2 fruit fly cellular contexts compared by ENCODE assay signal in genomic region chr3R:5105439-5105838, dm6.
TF ChIP-seq lines count a peak whose summit lies in the region.

No protein-coding gene starts in this region.

- no peak for TF ChIP-seq CTCF in whole organism, embryonic (GFP tag; optimal IDR thresholded peaks at IDR 0.05; lab: Kevin White, UChicago)

TF ChIP-seq in whole organism, embryonic, 481 proteins besides CTCF, POLR2A, EP300 and RAD21:
- TF ChIP-seq kni (GFP tag; optimal IDR thresholded peaks at IDR 0.05; lab: Kevin White, UChicago) (peak; percentile 37), B-H2 (GFP tag; optimal IDR thresholded peaks at IDR 0.05; lab: Kevin White, UChicago) (no peak), CG2199 (GFP tag; IDR thresholded peaks at IDR 0.05; lab: Robert Waterston, UW) (0 out of 3 replicates have a peak, but pooled peaks have one; percentile 56), pros (GFP tag; optimal IDR thresholded peaks at IDR 0.05; lab: Kevin White, UChicago) (peak; percentile 77), lov (optimal IDR thresholded peaks at IDR 0.05; lab: Kevin White, UChicago) (no peak), lov (GFP tag; IDR thresholded peaks at IDR 0.05; lab: Robert Waterston, UW) (0 out of 3 replicates have a peak, but pooled peaks have one; percentile 9), abd-A (tag; optimal IDR thresholded peaks at IDR 0.05; lab: Kevin White, UChicago) (peak; percentile 65), CG18476 (GFP tag; optimal IDR thresholded peaks at IDR 0.05; lab: Kevin White, UChicago) (no peak), zen (tag; optimal IDR thresholded peaks at IDR 0.05; lab: Kevin White, UChicago) (peak; percentile 9), CG33557 (GFP tag; optimal IDR thresholded peaks at IDR 0.05; lab: Kevin White, UChicago) (no peak), nerfin-1 (tag; optimal IDR thresholded peaks at IDR 0.05; lab: Kevin White, UChicago) (peak; percentile 33), Ets65A (GFP tag; lab: Kevin White, UChicago) (no peak), gsb-n (tag; optimal IDR thresholded peaks at IDR 0.05; lab: Kevin White, UChicago) (peak; percentile 84), CG17385 (GFP tag; optimal IDR thresholded peaks at IDR 0.05; lab: Kevin White, UChicago) (no peak), crol (GFP tag; IDR thresholded peaks at IDR 0.05; lab: Robert Waterston, UW) (peak; percentile 78), CG3995 (GFP tag; optimal IDR thresholded peaks at IDR 0.05; lab: Kevin White, UChicago) (no peak), D19B (GFP tag; optimal IDR thresholded peaks at IDR 0.05; lab: Kevin White, UChicago) (no peak), Hey (tag; optimal IDR thresholded peaks at IDR 0.05; lab: Kevin White, UChicago) (peak; percentile 17), slbo (GFP tag; IDR thresholded peaks at IDR 0.05; lab: Robert Waterston, UW) (0 out of 2 replicates have a peak, but pooled peaks have one; percentile 7)

TF ChIP-seq in whole organism, wandering third instar larva, 38 proteins besides CTCF, POLR2A, EP300 and RAD21:
- no peak for TF ChIP-seq dsf (GFP tag; optimal IDR thresholded peaks at IDR 0.05; lab: Kevin White, UChicago; ENCODE audit: borderline replicate concordance)
- no peak for TF ChIP-seq brk (GFP tag; optimal IDR thresholded peaks at IDR 0.05; lab: Kevin White, UChicago)
- TF ChIP-seq foxo (GFP tag; optimal IDR thresholded peaks at IDR 0.05; lab: Kevin White, UChicago) = no peak
- TF ChIP-seq Dfd (GFP tag; optimal IDR thresholded peaks at IDR 0.05; lab: Kevin White, UChicago) = peak; percentile 13

Comparison
In these comparisons a context has a peak if more than half of its experiments do, and no peak if none do; other contexts are left out.
1. Of the 10 proteins assayed by ChIP-seq in both whole organism, embryonic and whole organism, wandering third instar larva: peak only in whole organism, embryonic: none; only in whole organism, wandering third instar larva: Dfd; in both: none; in neither: 9.